Worm (Caenorhabditis elegans): ENCODE data around the gene glb-14.

glb-14 gene

DNA sequence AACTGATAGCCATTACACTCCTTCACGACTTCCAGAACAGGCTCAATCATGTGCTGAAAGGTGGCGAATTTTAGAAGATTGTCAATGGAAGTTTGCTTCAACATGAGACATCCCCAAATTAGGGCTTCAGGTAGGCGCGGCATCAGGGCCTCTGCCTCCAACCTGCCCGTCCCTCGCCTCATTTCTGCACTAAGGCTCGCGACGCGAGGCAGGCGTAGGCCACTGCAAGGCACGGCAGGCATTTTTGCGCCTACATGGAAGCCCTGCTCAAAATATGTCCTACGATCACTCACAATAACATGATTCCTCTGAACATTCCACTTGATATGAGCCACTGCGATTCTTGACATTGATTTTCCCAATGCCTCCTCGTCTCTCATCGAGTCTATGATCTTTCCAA, 1.5 kb downstream of the glb-14 start:
- no peak for TF ChIP-seq grh-1 (GFP tag; IDR thresholded peaks at IDR 0.05)
- no peak for TF ChIP-seq efl-3 (GFP tag; optimal IDR thresholded peaks at IDR 0.05)
- TF ChIP-seq zip-4 (GFP tag; optimal IDR thresholded peaks at IDR 0.05) = no peak
- no peak for TF ChIP-seq mdl-1 (tag; optimal IDR thresholded peaks at IDR 0.05)
- no peak for TF ChIP-seq swsn-7 (tag; optimal IDR thresholded peaks at IDR 0.05)
- no peak for TF ChIP-seq Y116A8C.19 (tag; optimal IDR thresholded peaks at IDR 0.05; ENCODE audit: borderline replicate concordance)
- TF ChIP-seq F16B12.6 (tag; optimal IDR thresholded peaks at IDR 0.05) = no peak
- TF ChIP-seq elt-3 (tag; optimal IDR thresholded peaks at IDR 0.05) = no peak
- no peak for TF ChIP-seq rnt-1 (tag; optimal IDR thresholded peaks at IDR 0.05)

DNA sequence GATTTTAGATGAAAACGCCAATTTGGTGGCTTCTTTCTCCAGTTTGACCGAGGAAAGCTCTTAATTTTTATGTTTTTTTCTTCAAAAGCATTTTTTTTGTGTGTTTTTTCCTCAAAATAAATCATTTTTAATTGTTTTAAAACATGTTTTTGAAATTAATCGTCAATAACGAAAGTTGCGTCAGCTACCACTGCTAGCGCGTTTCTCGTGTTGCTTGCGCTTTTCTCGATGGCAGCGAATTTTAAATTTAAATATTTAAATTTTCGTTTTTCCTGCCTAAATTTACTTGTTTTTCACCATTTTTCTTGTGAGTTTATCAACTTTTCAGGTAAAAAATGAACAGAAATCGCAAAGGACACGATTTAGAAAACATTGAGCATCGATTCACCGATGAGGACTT, 6.9 kb downstream of the glb-14 start, which contains the start of gene prde-1:
Gene prde-1, plus strand, starts transcription at position 322 of the 400 bp plus-strand sequence.
- TF ChIP-seq ceh-63 (GFP tag; optimal IDR thresholded peaks at IDR 0.05) = no peak
- no peak for TF ChIP-seq elt-3 (tag; optimal IDR thresholded peaks at IDR 0.05)
- no peak for TF ChIP-seq fkh-8 (tag; optimal IDR thresholded peaks at IDR 0.05)
- no peak for TF ChIP-seq fkh-4 (tag; optimal IDR thresholded peaks at IDR 0.05; ENCODE audit: borderline replicate concordance)
- no peak for TF ChIP-seq isw-1 (GFP tag; IDR thresholded peaks at IDR 0.05)
- no peak for TF ChIP-seq skn-1 (tag; optimal IDR thresholded peaks at IDR 0.05)
- no peak for TF ChIP-seq unc-30 (tag; optimal IDR thresholded peaks at IDR 0.05)
- TF ChIP-seq ceh-82 (tag; optimal IDR thresholded peaks at IDR 0.05) = no peak
- no peak for TF ChIP-seq C04F5.9 (tag; optimal IDR thresholded peaks at IDR 0.05)
- no peak for TF ChIP-seq ama-1 (optimal IDR thresholded peaks at IDR 0.05)
- no peak for TF ChIP-seq tlp-1 (tag; optimal IDR thresholded peaks at IDR 0.05)
- TF ChIP-seq lin-13 (GFP tag; optimal IDR thresholded peaks at IDR 0.05) = no peak
- no peak for TF ChIP-seq xbp-1 (tag; optimal IDR thresholded peaks at IDR 0.05)
- TF ChIP-seq mef-2 (tag; optimal IDR thresholded peaks at IDR 0.05) = no peak
- no peak for TF ChIP-seq elt-2 (tag; optimal IDR thresholded peaks at IDR 0.05)

DNA sequence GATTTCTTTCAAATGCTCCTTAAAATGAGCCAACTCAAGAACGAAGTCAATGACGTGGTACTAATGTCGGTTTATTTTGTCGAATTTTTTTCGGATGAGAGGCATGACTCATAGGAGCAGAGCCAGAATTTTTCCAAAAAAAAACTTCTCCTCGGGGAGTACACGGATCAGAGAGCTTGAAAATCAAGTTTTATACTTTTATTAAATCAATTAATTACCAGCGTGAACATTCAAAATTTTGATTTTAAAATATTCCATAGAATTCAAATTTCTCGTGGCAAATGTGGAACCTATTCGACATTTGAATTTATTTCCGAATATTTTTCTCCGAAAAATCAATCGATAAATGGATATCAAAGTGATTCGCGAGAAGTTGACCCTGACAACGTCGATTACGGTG, 8.5 kb downstream of the glb-14 start, which contains the start of gene F21A3.4:
Gene F21A3.4, plus strand, starts transcription at position 301 of the 400 bp plus-strand sequence.
- no peak for TF ChIP-seq efl-1 (optimal IDR thresholded peaks at IDR 0.05)
- TF ChIP-seq efl-1 (GFP tag; optimal IDR thresholded peaks at IDR 0.05 in 1 of 2) = peak in 1 of 2 experiments; percentile 59
- no peak for TF ChIP-seq snpc-4 (tag; optimal IDR thresholded peaks at IDR 0.05)

DNA sequence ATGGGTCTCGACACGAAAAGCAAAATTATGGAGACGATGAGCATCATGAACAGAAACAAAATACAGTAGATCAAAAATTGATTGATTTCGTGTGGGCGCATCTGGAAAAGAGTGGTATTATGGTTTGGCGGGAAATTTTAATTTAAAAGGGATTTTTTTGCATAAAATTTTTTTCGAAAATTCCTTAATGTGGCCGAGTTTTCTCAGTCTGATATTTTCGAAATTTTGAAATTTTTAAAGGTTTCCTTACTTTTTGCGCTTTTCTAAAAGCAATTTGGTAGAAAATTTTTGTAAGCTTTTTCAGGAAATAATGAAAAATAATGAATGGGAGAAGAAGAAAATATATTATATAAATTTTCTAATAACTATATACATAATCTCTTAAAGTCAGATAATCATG, 10.9 kb downstream of the glb-14 start, which contains the start of gene F21A3.2:
Gene F21A3.2, minus strand, starts transcription at position 101 of the 400 bp plus-strand sequence.
- TF ChIP-seq nhr-90 (tag; optimal IDR thresholded peaks at IDR 0.05; ENCODE audit: poor library complexity) (no peak), sup-37 (GFP tag; optimal IDR thresholded peaks at IDR 0.05) (no peak), ceh-63 (GFP tag; optimal IDR thresholded peaks at IDR 0.05) (no peak), blmp-1 (tag; optimal IDR thresholded peaks at IDR 0.05) (no peak), unc-30 (tag; optimal IDR thresholded peaks at IDR 0.05) (no peak), nhr-76 (tag; optimal IDR thresholded peaks at IDR 0.05) (no peak), unc-86 (tag; optimal IDR thresholded peaks at IDR 0.05) (no peak), mef-2 (tag; optimal IDR thresholded peaks at IDR 0.05) (no peak), C34B4.2 (tag; optimal IDR thresholded peaks at IDR 0.05) (no peak), zip-4 (GFP tag; optimal IDR thresholded peaks at IDR 0.05) (no peak), ces-1 (GFP tag; optimal IDR thresholded peaks at IDR 0.05) (no peak), ztf-11 (tag; optimal IDR thresholded peaks at IDR 0.05) (no peak), zag-1 (tag; optimal IDR thresholded peaks at IDR 0.05) (no peak), rnt-1 (tag; optimal IDR thresholded peaks at IDR 0.05) (no peak), fkh-10 (GFP tag; optimal IDR thresholded peaks at IDR 0.05) (no peak), irx-1 (tag; optimal IDR thresholded peaks at IDR 0.05) (no peak), nhr-12 (tag; optimal IDR thresholded peaks at IDR 0.05) (no peak), nhr-11 (tag; optimal IDR thresholded peaks at IDR 0.05) (no peak), Y116A8C.19 (tag; optimal IDR thresholded peaks at IDR 0.05; ENCODE audit: borderline replicate concordance) (no peak), nhr-84 (tag; optimal IDR thresholded peaks at IDR 0.05) (no peak)

Measured in whole organism, L1 larva.